Worm (Caenorhabditis elegans): Measurements from ENCODE around the gene F26F2.8.

F26F2.8 gene

DNA sequence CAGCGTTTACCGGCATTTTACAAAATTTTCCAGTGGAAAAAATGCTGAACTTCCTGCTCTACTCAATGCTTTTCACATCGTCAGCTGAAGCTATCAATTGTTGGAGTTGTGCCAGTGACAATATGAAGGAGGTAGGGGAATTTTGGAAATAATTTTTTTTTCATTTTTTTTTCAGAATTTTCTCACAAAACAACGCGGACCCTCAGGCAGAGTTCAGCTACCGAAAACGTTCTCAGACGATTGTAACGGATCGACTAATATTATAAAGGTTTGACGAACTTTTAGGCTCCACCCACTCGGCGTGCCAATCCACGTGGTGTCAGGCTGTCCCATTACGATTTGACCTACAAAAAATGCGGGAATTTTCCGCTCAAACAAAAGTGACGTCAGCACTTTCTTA, at the start of gene F26F2.8:
F26F2.8 (plus strand) TSS at position 13 of the 400 bp plus-strand sequence.
- TF ChIP-seq nhr-25 (tag; optimal IDR thresholded peaks at IDR 0.05) (no peak), mdl-1 (tag; optimal IDR thresholded peaks at IDR 0.05) (no peak), nhr-12 (tag; optimal IDR thresholded peaks at IDR 0.05) (no peak), unc-62 (GFP tag; optimal IDR thresholded peaks at IDR 0.05) (no peak), alr-1 (tag; optimal IDR thresholded peaks at IDR 0.05) (no peak), unc-39 (tag; optimal IDR thresholded peaks at IDR 0.05) (no peak), ceh-82 (tag; optimal IDR thresholded peaks at IDR 0.05) (no peak), ama-1 (optimal IDR thresholded peaks at IDR 0.05) (no peak), ztf-11 (tag; optimal IDR thresholded peaks at IDR 0.05) (no peak), lsy-2 (tag; optimal IDR thresholded peaks at IDR 0.05) (no peak), nhr-6 (tag; optimal IDR thresholded peaks at IDR 0.05) (no peak), elt-1 (tag; optimal IDR thresholded peaks at IDR 0.05) (no peak), sma-3 (GFP tag; optimal IDR thresholded peaks at IDR 0.05) (no peak), R02D3.7 (tag; optimal IDR thresholded peaks at IDR 0.05) (no peak), snpc-4 (tag; optimal IDR thresholded peaks at IDR 0.05) (no peak), peb-1 (tag; optimal IDR thresholded peaks at IDR 0.05) (no peak), egl-27 (tag; optimal IDR thresholded peaks at IDR 0.05) (no peak), unc-55 (GFP tag; optimal IDR thresholded peaks at IDR 0.05) (no peak)

DNA sequence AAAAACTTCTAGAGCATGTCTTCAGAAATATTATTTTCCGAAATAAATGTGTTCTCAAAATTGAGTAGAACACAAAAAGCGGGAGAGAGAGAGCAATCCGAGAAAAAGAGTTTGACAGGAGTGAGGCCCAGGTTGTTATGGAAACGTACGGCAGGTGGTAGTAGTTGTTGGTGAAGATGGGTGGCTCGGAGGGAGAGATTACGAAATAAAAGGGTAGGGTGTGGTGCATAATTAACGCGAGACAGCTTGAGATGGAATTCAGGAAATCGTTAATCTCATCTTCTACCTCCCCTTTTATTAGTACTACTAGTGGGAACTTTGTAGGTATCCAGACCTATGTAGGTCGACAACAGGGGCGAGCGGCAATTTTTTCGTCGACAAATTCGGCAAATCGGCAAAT, 45.3 kb upstream of the F26F2.8 start, which contains the start of gene famh-161:
famh-161 (minus strand) TSS at position 101 of the 400 bp plus-strand sequence.
- TF ChIP-seq gmeb-1 (tag; optimal IDR thresholded peaks at IDR 0.05), result no peak
- TF ChIP-seq alr-1 (tag; optimal IDR thresholded peaks at IDR 0.05), result no peak
- TF ChIP-seq nhr-21 (tag; optimal IDR thresholded peaks at IDR 0.05), result no peak
- TF ChIP-seq R02D3.7 (tag; optimal IDR thresholded peaks at IDR 0.05), result no peak
- no peak for TF ChIP-seq mdl-1 (tag; optimal IDR thresholded peaks at IDR 0.05)
- TF ChIP-seq ztf-11 (tag; optimal IDR thresholded peaks at IDR 0.05), result no peak
- TF ChIP-seq nhr-10 (tag; optimal IDR thresholded peaks at IDR 0.05), result no peak
- TF ChIP-seq blmp-1 (tag; optimal IDR thresholded peaks at IDR 0.05; ENCODE audit: insufficient read depth), result no peak
- no peak for TF ChIP-seq C34F6.9 (tag; optimal IDR thresholded peaks at IDR 0.05)
- no peak for TF ChIP-seq lin-39 (tag; optimal IDR thresholded peaks at IDR 0.05)
- no peak for TF ChIP-seq nhr-11 (tag; optimal IDR thresholded peaks at IDR 0.05)

DNA sequence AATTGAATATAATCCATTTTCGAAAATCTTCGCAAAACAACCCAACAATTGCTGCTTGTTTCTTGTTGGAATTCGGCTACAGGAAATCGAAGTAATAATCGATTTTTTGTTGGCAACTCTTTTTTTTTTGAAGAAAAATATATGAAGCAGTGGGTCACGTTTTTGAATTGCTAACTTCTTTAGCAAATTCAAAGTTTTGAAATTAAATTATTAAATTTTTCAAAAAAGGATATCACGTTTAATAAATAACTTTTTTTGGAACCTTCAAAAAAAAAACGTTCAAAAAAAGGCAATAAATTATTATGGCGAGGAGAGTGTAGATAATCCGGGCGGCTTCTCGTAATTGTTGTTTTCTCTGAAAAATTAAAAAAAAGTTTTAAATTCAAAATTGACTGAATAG, 43.1 kb upstream of the F26F2.8 start, which contains the start of gene Y38H6C.15:
Y38H6C.15 (minus strand) TSS at position 101 of the 400 bp plus-strand sequence.
- TF ChIP-seq aly-2 (tag; optimal IDR thresholded peaks at IDR 0.05) (no peak), ztf-1 (GFP tag; conservative IDR thresholded peaks at IDR 0.05) (no peak), elt-1 (tag; optimal IDR thresholded peaks at IDR 0.05) (no peak), egl-27 (tag; optimal IDR thresholded peaks at IDR 0.05) (no peak), blmp-1 (tag; optimal IDR thresholded peaks at IDR 0.05; ENCODE audit: insufficient read depth) (no peak), dmd-4 (tag; optimal IDR thresholded peaks at IDR 0.05) (no peak), nhr-77 (tag; optimal IDR thresholded peaks at IDR 0.05) (no peak), nhr-129 (tag; optimal IDR thresholded peaks at IDR 0.05) (no peak), ZK546.5 (tag; optimal IDR thresholded peaks at IDR 0.05) (no peak)

ce11 chrV:20539055-20539454, 40.3 kb upstream of the F26F2.8 start, which contains the start of gene Y38H6C.16:
Gene Y38H6C.16, minus strand, starts transcription at chrV:20539347.
- no peak for TF ChIP-seq C34F6.9 (tag; optimal IDR thresholded peaks at IDR 0.05)
- TF ChIP-seq Y55F3AM.14 (GFP tag; optimal IDR thresholded peaks at IDR 0.05), result no peak
- no peak for TF ChIP-seq ZK546.5 (tag; optimal IDR thresholded peaks at IDR 0.05)
- no peak for TF ChIP-seq egl-27 (tag; optimal IDR thresholded peaks at IDR 0.05)
- TF ChIP-seq nhr-6 (tag; optimal IDR thresholded peaks at IDR 0.05), result no peak
- no peak for TF ChIP-seq lin-13 (GFP tag; optimal IDR thresholded peaks at IDR 0.05)
- no peak for TF ChIP-seq unc-62 (GFP tag; optimal IDR thresholded peaks at IDR 0.05)
- no peak for TF ChIP-seq lin-11 (tag; optimal IDR thresholded peaks at IDR 0.05)
- TF ChIP-seq nhr-237 (tag; optimal IDR thresholded peaks at IDR 0.05), result no peak
- no peak for TF ChIP-seq ztf-1 (GFP tag; conservative IDR thresholded peaks at IDR 0.05)

DNA sequence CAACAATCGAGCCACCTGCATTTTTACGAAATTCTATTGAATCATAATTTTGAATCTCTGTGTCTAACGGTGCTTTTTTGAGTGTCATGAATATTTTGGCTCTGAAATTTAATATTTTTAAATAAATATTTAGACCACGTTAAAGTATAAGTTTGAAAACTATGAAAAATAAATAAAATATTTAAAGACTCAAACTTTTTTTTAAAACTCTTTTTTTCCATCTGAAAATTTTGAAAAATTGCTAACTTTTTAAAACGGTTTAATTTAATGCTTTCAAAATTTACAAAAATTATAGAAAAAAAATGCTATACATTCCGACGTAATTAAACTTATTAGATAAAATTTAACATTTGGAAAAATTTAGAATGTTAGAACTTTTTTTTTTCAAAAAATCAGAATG, 35.3 kb upstream of the F26F2.8 start, which contains the start of gene slc-36.3:
slc-36.3 (minus strand) TSS at position 101 of the 400 bp plus-strand sequence.
- TF ChIP-seq nhr-11 (tag; optimal IDR thresholded peaks at IDR 0.05), result no peak
- TF ChIP-seq crh-2 (tag; optimal IDR thresholded peaks at IDR 0.05), result no peak
- no peak for TF ChIP-seq ztf-11 (tag; optimal IDR thresholded peaks at IDR 0.05)
- TF ChIP-seq mab-5 (tag; optimal IDR thresholded peaks at IDR 0.05), result no peak
- TF ChIP-seq C34F6.9 (tag; optimal IDR thresholded peaks at IDR 0.05), result no peak
- no peak for TF ChIP-seq fos-1 (tag; optimal IDR thresholded peaks at IDR 0.05)
- TF ChIP-seq skn-1 (tag; optimal IDR thresholded peaks at IDR 0.05), result no peak
- no peak for TF ChIP-seq zag-1 (tag; optimal IDR thresholded peaks at IDR 0.05)
- no peak for TF ChIP-seq nhr-77 (tag; optimal IDR thresholded peaks at IDR 0.05)
- no peak for TF ChIP-seq dmd-4 (tag; optimal IDR thresholded peaks at IDR 0.05)
